Fruit fly (Drosophila melanogaster): ENCODE data around the gene Ref1.

The Ref1 gene

DNA sequence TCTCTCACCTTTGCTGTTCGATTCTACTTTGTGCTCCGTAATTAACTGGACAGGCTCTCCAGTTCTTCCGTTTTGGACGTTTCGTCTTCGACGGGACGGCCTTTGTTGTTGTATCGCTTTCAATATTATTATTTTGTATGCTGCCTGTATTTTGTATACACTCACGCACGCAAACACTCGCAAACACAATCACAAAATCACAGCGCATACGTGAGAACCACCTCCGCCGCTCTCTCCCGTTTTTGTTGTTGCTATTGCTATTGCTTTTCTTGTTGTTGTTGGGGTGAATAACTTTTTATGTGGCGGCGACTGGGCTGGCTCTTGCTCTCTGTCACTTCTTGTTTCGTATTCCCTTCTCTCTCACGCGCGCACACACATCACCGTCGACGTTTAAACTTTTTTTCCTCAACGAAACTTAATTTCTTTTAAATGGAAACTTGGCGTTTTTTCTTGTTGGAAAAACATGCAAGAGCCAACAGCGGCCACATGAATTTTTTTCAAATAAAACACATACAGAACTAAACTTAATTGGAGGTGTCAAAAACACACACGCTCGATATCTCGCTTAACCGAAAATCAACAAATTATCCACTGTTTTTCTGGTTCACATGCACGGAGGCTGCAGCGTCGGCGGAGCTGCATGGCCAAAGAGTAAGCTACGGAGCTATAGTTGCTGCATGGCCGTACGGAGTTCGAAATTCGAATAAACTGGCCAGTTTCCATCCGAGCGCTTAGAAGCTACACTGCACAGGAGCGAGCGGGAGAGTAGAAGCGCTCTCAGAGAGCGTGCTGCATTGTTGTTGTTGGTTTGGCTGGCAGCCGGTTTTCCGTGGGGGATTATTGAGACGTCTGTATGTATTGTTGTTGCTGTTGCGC lies 27.8 kb upstream of the Ref1 start:
- TF ChIP-seq CG8478 (optimal IDR thresholded peaks at IDR 0.05) (no peak), CTCF (optimal IDR thresholded peaks at IDR 0.05) (no peak)

DNA sequence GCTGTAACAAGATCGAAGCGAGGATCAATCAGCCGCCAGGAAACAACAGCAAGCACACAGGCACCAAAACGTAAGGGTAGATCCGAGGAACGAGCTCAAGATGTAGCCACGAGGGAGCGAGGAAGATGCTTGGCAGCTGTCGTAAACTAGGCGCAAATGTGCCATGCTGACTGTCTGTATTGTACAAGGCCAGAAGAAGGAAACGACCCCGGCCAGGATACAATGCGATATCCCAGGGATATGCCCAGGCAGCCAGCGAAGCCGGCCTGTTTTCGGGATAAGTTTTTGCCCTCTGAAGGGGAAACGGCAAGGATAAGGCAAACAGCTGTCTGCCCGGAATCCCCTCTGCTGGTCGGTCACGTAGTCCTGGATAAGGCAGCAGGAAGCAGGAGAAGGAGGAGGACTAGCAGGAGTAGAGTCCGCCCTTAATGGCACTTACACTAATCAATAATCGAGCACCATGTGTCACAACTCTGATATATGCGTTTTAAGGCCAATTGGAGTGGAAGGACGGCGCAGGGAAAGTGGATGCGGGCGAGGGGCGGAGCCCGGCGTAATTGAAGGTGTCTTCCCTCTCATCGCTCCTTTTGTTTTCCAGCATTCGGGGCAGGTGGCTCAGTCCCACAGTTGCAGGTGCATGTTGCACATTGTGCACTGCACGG lies 25.4 kb upstream of the Ref1 start:
- TF ChIP-seq CG8478 (optimal IDR thresholded peaks at IDR 0.05): no peak
- TF ChIP-seq CTCF (optimal IDR thresholded peaks at IDR 0.05): no peak

DNA sequence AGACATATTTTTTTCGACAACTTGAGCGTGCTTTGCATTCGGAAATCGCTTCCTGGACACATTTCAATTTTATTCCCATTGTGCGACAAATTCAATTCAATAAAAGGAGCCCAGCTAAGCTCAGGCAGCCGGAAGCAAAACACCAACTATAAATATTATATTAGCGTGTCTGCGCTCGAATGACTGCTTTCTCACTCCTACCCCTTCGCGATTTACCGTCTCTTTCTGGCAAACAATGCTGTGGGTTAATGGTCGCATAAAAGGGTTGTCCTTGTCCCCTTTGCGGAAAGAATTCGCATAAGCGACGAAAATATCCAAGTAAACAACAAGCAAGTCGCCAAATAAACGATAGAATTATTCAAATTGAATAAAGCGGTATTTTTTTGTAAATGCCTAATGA lies 24.1 kb upstream of the Ref1 start:
- no peak for TF ChIP-seq CTCF (optimal IDR thresholded peaks at IDR 0.05)
- no peak for TF ChIP-seq CG8478 (optimal IDR thresholded peaks at IDR 0.05)

DNA sequence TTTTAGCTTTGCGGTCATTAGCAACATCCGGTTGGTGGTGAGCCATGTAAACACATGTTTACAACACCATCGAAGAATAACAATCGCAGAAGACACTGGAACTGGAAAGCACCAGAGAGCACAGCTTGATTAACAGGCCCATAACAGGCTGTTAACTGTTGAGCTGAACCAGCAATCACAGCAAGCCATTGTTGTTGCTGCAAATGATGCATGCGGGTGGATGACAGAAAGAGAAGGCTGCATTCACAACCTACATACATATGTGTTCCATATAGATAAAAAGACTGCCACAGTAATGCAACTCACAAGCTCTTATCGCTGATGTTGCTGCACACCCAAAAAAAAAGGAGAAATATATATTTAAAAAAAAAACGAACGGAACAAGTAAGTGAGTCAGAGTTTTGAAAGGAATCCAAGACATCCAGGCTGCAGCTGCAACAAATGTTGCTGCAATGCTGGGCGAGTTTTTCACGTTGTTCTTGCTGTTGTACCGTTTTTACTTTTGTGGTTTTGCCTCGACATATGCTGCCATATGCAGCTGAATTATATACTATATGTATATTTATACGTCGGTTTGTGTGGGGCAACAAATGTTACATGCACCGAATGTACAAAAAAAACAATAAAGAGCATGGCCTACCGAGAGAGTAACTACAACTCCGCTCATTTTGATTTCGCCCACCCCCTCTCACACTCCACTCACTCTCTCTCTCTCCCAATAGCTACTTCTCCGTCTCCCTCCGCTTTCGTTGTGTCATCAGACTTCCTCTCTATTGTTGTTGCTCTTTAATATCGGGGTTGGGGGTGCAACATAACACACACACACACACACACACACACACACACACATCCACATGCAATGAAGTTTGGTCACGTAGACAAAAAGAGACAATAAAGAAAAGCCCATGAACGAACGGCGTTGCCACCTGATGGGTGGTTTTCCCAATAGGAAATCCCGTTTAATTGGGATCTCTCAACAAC lies 23.0 kb upstream of the Ref1 start:
- TF ChIP-seq CG8478 (optimal IDR thresholded peaks at IDR 0.05) (no peak), CTCF (optimal IDR thresholded peaks at IDR 0.05) (no peak)

DNA sequence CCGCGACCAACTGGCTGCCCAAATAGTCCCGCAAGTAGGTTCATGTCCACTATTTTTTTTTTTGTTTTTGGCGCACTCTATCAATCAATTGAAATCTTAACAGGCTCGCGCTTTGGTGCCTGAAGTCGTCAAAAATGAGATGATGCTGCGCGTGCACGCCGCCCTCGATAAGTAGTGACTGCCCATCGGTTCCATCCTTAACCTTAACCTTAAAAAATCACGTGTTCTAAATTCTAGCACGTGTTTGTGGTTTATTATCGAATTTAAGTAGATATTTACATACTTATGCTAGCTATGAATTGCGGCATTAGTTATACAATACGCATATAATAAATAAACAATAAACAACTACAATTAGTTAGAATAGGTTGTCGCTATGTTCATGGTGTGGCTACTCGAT lies 14.2 kb upstream of the Ref1 start:
- TF ChIP-seq CTCF (optimal IDR thresholded peaks at IDR 0.05) (no peak), CG8478 (optimal IDR thresholded peaks at IDR 0.05) (no peak)

DNA sequence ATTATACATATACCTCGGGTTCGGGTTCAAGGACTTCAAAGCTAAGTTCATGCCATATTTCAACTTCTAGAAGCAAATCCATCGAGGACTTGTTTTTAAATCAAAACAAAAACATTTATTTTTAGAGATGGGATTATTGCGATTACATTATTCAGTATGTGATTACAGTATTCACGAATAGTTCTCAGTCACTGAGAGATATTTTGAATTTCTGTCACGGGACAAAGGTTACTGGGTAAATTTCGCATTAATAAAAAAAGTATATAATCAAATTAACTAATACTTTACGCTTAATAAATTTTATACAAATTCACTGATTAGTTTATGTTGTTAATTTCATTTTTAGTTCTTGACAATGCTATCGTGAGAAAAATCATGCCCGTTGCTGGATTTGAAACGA lies 13.4 kb upstream of the Ref1 start:
- TF ChIP-seq CG8478 (optimal IDR thresholded peaks at IDR 0.05) (no peak), CTCF (optimal IDR thresholded peaks at IDR 0.05) (no peak)

DNA sequence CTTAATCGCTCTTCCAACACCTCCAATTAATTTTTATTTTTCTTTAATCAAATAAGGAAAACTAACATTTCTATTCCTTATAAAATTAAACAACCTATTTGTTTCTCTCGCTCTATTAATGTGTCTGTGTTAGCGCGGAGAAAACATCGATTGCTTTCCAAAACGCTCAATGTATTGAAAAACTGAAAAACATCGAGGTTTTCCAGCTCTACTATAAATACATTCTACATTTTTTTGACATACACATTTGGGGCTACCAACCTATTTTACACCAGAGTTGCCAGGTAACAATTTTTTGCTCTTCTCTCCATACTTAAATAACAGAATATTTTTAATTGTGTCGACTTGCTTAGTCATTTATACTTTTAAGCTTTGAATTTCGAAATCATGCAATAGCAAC lies 11.7 kb upstream of the Ref1 start:
- TF ChIP-seq CG8478 (optimal IDR thresholded peaks at IDR 0.05): no peak
- peak in 1 of 2 experiments; percentile 51 for TF ChIP-seq CTCF (optimal IDR thresholded peaks at IDR 0.05)

DNA sequence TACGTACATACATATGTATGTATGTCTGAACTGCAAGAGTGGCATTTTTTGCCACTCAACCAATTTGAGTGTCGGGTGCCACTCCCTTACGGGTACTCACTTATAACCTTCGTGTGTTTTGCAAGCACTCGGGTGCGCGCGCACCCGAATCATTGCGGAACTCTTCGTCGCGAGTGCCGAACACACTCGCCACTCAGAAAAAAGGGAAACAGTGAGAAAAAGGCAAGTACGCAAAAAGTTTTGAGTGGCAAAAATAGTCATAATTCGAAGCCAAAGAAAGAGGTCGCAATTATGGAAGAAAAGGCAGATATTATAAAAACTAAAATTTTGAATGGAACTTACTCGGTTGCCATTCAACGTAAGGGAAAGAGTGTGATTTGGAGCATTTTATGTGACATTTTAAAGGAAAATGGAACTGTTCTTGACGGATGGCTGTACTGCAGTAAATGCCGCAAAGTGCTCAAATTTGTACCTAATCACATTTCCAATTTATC lies 10.2 kb upstream of the Ref1 start:
- no peak for TF ChIP-seq CG8478 (optimal IDR thresholded peaks at IDR 0.05)
- no peak for TF ChIP-seq CTCF (optimal IDR thresholded peaks at IDR 0.05)

DNA sequence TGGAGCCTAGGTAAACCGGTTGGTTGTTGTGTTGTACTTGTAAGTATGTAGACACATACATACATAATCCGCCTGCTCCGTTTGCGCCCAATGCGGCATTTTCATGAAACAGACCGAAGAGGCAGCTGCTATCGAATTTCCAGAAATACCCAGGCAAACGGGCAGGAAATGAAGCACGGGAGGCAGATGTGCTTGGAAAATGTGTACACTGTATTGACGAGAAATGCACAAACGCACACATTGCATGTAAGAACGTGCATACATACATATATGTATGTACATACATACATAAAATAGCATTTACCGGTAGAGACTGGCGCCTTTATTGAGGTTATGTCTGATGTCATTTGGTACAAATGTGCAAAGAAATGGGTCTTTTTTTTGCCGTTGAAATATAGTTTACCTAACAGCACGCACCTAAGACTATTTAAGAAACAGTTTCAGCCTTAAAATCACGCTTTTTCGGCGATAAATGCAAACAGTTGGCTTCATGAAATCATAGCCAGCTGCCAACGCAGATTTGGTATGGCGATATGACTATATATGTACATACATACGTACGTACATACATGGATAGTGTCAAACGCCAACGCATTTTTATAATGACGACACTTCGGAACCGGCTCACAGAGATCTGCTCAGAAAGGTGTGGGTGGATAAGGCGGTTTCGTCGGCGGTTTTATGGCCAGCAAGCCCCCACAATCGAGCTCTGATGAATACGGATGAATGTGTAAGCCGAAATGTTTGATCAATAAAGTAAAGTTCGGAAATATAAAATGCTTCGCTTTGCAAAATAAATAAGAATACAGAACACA lies 9.5 kb upstream of the Ref1 start:
- TF ChIP-seq CTCF (optimal IDR thresholded peaks at IDR 0.05) (no peak), CG8478 (optimal IDR thresholded peaks at IDR 0.05) (no peak)

DNA sequence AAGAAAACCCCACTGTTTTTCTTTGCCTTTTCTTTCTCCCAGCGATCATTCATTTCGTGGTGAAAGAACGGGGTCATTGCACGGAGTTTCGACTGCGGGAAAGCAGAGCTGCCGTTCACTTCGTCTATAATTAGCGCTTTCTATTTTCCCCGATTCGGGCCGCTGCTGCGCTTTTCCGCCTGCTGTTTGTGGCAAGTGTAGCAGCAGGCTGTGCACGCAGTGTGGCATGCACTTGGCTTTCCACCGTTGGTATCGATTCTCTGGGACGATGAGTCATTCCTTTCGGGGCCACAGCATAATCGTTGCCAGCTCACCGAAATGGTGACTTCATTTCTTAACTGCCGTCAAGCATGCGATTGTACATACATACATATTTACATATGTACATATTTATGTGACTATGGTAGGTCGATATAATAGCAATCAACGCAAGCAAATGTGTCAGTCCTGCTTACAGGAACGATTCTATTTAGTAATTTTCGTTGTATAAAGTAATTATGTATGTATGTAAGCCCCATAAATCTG lies 8.7 kb upstream of the Ref1 start:
- TF ChIP-seq CTCF (optimal IDR thresholded peaks at IDR 0.05) (peak in 1 of 2 experiments; percentile 17), CG8478 (optimal IDR thresholded peaks at IDR 0.05) (no peak)

DNA sequence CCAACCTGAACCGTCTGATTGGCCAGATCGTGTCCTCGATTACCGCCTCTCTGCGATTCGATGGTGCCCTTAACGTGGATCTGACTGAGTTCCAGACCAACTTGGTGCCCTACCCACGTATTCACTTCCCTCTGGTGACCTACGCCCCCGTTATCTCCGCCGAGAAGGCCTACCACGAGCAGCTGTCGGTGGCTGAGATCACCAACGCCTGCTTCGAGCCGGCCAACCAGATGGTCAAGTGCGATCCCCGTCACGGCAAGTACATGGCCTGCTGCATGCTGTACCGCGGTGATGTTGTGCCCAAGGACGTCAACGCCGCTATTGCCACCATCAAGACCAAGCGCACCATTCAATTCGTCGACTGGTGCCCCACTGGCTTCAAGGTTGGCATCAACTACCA lies 7.7 kb upstream of the Ref1 start:
- TF ChIP-seq CG8478 (optimal IDR thresholded peaks at IDR 0.05) (no peak), CTCF (optimal IDR thresholded peaks at IDR 0.05) (no peak)

DNA sequence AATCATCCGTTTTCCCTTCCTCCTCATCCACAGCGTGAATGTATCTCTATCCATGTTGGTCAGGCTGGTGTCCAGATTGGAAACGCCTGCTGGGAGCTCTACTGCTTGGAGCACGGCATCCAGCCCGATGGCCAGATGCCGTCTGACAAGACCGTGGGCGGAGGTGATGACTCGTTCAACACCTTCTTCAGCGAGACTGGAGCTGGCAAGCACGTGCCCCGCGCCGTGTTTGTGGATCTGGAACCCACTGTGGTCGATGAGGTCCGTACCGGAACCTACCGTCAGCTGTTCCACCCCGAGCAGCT lies 7.0 kb upstream of the Ref1 start:
- no peak for TF ChIP-seq CG8478 (optimal IDR thresholded peaks at IDR 0.05)
- TF ChIP-seq CTCF (optimal IDR thresholded peaks at IDR 0.05): no peak

DNA sequence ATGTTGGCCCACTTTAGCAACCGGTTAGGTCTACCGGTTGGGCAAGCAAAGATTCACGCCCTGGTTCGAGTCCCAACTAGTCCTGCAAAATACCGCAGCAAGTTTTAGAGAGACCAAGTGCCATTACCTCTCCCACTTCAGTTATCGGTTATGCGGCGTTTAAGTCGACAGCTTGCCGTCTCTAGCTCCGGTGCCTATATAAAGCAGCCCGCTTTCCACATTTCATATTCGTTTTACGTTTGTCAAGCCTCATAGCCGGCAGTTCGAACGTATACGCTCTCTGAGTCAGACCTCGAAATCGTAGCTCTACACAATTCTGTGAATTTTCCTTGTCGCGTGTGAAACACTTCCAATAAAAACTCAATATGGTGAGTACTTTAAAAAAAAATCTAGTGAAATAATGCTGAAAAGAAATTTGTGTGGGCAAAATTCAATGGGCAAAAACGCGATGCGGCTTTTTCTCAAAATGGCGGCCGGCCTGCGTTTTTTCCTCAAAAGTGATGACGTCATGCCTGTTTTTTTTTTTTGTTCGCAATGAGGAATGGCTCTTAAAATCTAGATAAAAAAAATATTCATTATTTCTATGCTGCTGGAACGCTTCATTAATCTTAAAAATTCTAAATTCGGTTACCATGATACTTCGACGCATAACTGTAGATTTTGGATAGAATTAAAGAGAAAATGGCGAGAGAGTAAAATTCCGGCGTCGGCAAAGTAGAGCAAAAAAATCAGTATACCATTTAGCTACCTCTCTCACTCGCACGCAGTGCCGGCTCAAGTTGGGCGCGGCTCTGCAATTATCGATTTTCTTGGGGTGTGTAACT lies 6.4 kb upstream of the Ref1 start, which contains the start of gene alphaTub84B:
alphaTub84B (plus strand) TSS at position 223 of the 824 bp plus-strand sequence.
- TF ChIP-seq CTCF (optimal IDR thresholded peaks at IDR 0.05) (peak; percentile 49 to 59), CG8478 (optimal IDR thresholded peaks at IDR 0.05) (no peak)

Data from S2 (cell line).